Worm (Caenorhabditis elegans) whole organism, midembryonic: ENCODE data around the gene cpz-2.

Experiments
- cog-1 ChIP-seq: sonication (generic microtip); optimal IDR thresholded peaks from 2 replicates; lab custom pipeline; 2016; ENCODE audit warnings: missing genetic modification characterization, missing compliant biosample characterization
- flt-1 ChIP-seq: fragments of 200-800 bp; sonication (Bioruptor generic); IDR thresholded peaks from 2 replicates; pipeline ENCODE4 v1.3.6; 2022; ENCODE audit warnings: missing genetic modification characterization, missing compliant biosample characterization
- ref-1 ChIP-seq: fragments of 200-800 bp; sonication (Bioruptor generic); conservative IDR thresholded peaks from 2 replicates; pipeline ENCODE4 v1.3.6; 2022; ENCODE audit warnings: missing genetic modification reagents, missing genetic modification characterization, missing compliant biosample characterization
- tab-1 ChIP-seq: fragments of 200-800 bp; sonication (Bioruptor generic); IDR thresholded peaks from 2 replicates; pipeline ENCODE4 v1.3.6; 2022; ENCODE audit warnings: missing genetic modification characterization, missing compliant biosample characterization

DNA sequence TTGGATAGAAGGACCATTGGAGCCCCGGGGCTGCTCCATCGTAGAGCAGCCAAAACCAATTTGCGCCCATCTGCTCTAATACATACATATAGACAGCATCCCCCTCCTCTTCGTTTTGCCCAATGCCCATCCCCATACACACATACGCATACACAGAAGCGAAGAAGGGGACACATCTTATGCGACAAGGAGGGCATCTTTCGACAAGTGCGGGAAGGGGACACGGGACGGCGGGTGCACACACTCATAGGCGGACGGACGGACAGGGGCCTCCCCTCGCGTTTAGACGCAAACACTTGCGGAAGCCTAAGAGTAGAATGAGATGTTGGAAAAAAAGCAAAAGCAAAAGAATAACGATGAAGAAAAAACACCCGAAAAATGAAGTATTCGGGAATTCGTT lies 15.4 kb downstream of the cpz-2 start:
- TF ChIP-seq ref-1 = no peak
- peak; percentile 71 for TF ChIP-seq flt-1 (GFP tag; lab: Robert Waterston, UW)
- peak; percentile 65 for TF ChIP-seq cog-1
- TF ChIP-seq tab-1 (GFP tag; lab: Robert Waterston, UW) = no peak
